Fruit fly (Drosophila melanogaster) whole organism, embryonic: Measurements from ENCODE around the gene CG10638.

Source experiments
- CG10979 ChIP-seq: fragments of 200-800 bp; sonication (Bioruptor generic); optimal IDR thresholded peaks from 2 replicates; lab custom pipeline; 2018; ENCODE audit warnings: missing biosample characterization, mild to moderate bottlenecking, missing genetic modification characterization, moderate library complexity
- CG11093 ChIP-seq: fragments of 200-800 bp; sonication (Bioruptor generic); IDR thresholded peaks from 3 replicates; pipeline ENCODE4 v1.3.6; 2022; ENCODE audit warnings: missing biosample characterization, missing genetic modification characterization
- CG11456 ChIP-seq: fragments of 200-800 bp; sonication (Bioruptor generic); IDR thresholded peaks from 3 replicates; pipeline ENCODE4 v1.3.6; 2022; ENCODE audit warnings: missing biosample characterization, missing genetic modification characterization
- CG12391 ChIP-seq: fragments of 200-800 bp; sonication (Bioruptor generic); optimal IDR thresholded peaks from 3 replicates; lab custom pipeline; 2018; ENCODE audit warnings: missing biosample characterization, mild to moderate bottlenecking, missing genetic modification characterization, moderate library complexity
- CG12769 ChIP-seq: fragments of 200-800 bp; sonication (Bioruptor generic); optimal IDR thresholded peaks from 2 replicates; lab custom pipeline; 2019; ENCODE audit warnings: missing biosample characterization, mild to moderate bottlenecking, missing genetic modification characterization, moderate library complexity
- CG15479 ChIP-seq: fragments of 200-800 bp; sonication (Bioruptor generic); optimal IDR thresholded peaks from 3 replicates; lab custom pipeline; 2019; ENCODE audit warnings: missing biosample characterization, mild to moderate bottlenecking, missing genetic modification characterization, moderate library complexity
- CG17829 ChIP-seq: fragments of 200-800 bp; optimal IDR thresholded peaks from 2 replicates; lab custom pipeline; 2019; ENCODE audit warnings: missing biosample characterization, mild to moderate bottlenecking, missing genetic modification characterization, moderate library complexity
- CG1792 ChIP-seq: fragments of 200-800 bp; sonication (Bioruptor generic); optimal IDR thresholded peaks from 2 replicates; lab custom pipeline; 2016; ENCODE audit warnings: missing biosample characterization, missing genetic modification characterization
- CG18011 ChIP-seq: fragments of 200-800 bp; sonication (Bioruptor generic); optimal IDR thresholded peaks from 2 replicates; lab custom pipeline; 2017; ENCODE audit warnings: missing biosample characterization, missing genetic modification characterization, mild to moderate bottlenecking, moderate library complexity, missing genotype
- CG18262 ChIP-seq: fragments of 200-800 bp; optimal IDR thresholded peaks from 3 replicates; lab custom pipeline; 2019; ENCODE audit warnings: missing biosample characterization, mild to moderate bottlenecking, missing genetic modification characterization, moderate library complexity
- CG2712 ChIP-seq: fragments of 200-800 bp; optimal IDR thresholded peaks from 3 replicates; lab custom pipeline; 2019; ENCODE audit warnings: missing biosample characterization, mild to moderate bottlenecking, missing genetic modification characterization, moderate library complexity
- CG32532 ChIP-seq: fragments of 200-800 bp; sonication (Bioruptor generic); IDR thresholded peaks from 2 replicates; pipeline ENCODE4 v1.3.6; 2022; ENCODE audit warnings: missing biosample characterization, missing genetic modification characterization
- CG33557 ChIP-seq: fragments of 200-800 bp; sonication (Bioruptor generic); optimal IDR thresholded peaks from 2 replicates; lab custom pipeline; 2019; ENCODE audit warnings: missing biosample characterization, mild to moderate bottlenecking, missing genetic modification characterization, moderate library complexity
- CG4404 ChIP-seq: fragments of 200-800 bp; sonication (Bioruptor generic); IDR thresholded peaks from 2 replicates; pipeline ENCODE4 v1.3.6; 2022; ENCODE audit warnings: missing biosample characterization, missing genetic modification characterization
- CG8359 ChIP-seq: fragments of 200-800 bp; sonication (Bioruptor generic); optimal IDR thresholded peaks from 2 replicates; lab custom pipeline; 2017; ENCODE audit warnings: missing biosample characterization, mild to moderate bottlenecking, missing genetic modification characterization, borderline replicate concordance
- CG8478 ChIP-seq: fragments of >200 bp; optimal IDR thresholded peaks from 2 replicates; lab custom pipeline; 2018
- D ChIP-seq, 2 experiments: fragments of 200-800 bp in 1 of 2; fragments of >200 bp in 1 of 2; sonication (Bioruptor generic) in 1 of 2; optimal IDR thresholded peaks; 2 replicates in 1 of 2; 3 replicates in 1 of 2; lab custom pipeline; 2017; ENCODE audit warnings: mild to moderate bottlenecking in 1 of 2, missing biosample characterization in 1 of 2, missing genetic modification characterization in 1 of 2, missing genetic modification reagents in 1 of 2
- Dbx ChIP-seq: fragments of 200-800 bp; sonication (Bioruptor generic); IDR thresholded peaks from 3 replicates; pipeline ENCODE4 v1.3.6; 2022; ENCODE audit warnings: missing biosample characterization, missing genetic modification characterization
- Dip3 ChIP-seq: fragments of 200-800 bp; sonication (Bioruptor generic); optimal IDR thresholded peaks from 3 replicates; lab custom pipeline; 2016; ENCODE audit warnings: missing biosample characterization, missing genetic modification characterization
- Ets65A ChIP-seq: fragments of 200-800 bp; sonication (Bioruptor generic); peaks from one replicate; lab custom pipeline; 2016; ENCODE audit warnings: missing biosample characterization, missing genetic modification characterization
- Fer1 ChIP-seq: fragments of 200-800 bp; sonication (Bioruptor generic); optimal IDR thresholded peaks from 2 replicates; lab custom pipeline; 2017; ENCODE audit warnings: missing biosample characterization, mild to moderate bottlenecking, missing genetic modification characterization
- HmgZ ChIP-seq: fragments of 200-800 bp; sonication (Bioruptor generic); optimal IDR thresholded peaks from 2 replicates; lab custom pipeline; 2018; ENCODE audit warnings: missing biosample characterization, mild to moderate bottlenecking, missing genetic modification characterization
- Hr51 ChIP-seq, 2 experiments: fragments of 200-800 bp; sonication (Bioruptor generic); optimal IDR thresholded peaks; 2 replicates in 1 of 2; 3 replicates in 1 of 2; lab custom pipeline; 2016 to 2018; ENCODE audit warnings: missing biosample characterization in 2 of 2, missing genetic modification characterization in 2 of 2, mild to moderate bottlenecking in 1 of 2, moderate library complexity in 1 of 2
- Lhr ChIP-seq: fragments of 200-800 bp; sonication (Bioruptor generic); optimal IDR thresholded peaks from 3 replicates; lab custom pipeline; 2017; ENCODE audit warnings: mild to moderate bottlenecking, missing biosample characterization, missing genetic modification reagents, missing genetic modification characterization
- Med ChIP-seq: fragments of 200-800 bp; sonication (Bioruptor generic); peaks from one replicate; lab custom pipeline; 2016; ENCODE audit warnings: missing biosample characterization, missing genetic modification characterization, mild to moderate bottlenecking, inconsistent platforms, moderate library complexity
- Neu2 ChIP-seq: fragments of 200-800 bp; sonication (Bioruptor generic); optimal IDR thresholded peaks from 3 replicates; lab custom pipeline; 2016; ENCODE audit warnings: missing biosample characterization, missing genetic modification characterization, borderline replicate concordance
- Tbp ChIP-seq: fragments of >200 bp; optimal IDR thresholded peaks from 2 replicates; lab custom pipeline; 2018; ENCODE audit warnings: missing biosample characterization, missing genetic modification characterization
- abd-A ChIP-seq: fragments of 200-800 bp; sonication (Bioruptor generic); optimal IDR thresholded peaks from 3 replicates; lab custom pipeline; 2019; ENCODE audit warnings: missing biosample characterization, mild to moderate bottlenecking, missing genetic modification characterization, moderate library complexity
- bab2 ChIP-seq: fragments of 200-800 bp; sonication (Bioruptor generic); optimal IDR thresholded peaks from 2 replicates; lab custom pipeline; 2016; ENCODE audit warnings: missing biosample characterization, missing genetic modification characterization
- cg ChIP-seq: fragments of 200-800 bp; sonication (Bioruptor generic); optimal IDR thresholded peaks from 3 replicates; lab custom pipeline; 2019; ENCODE audit warnings: missing biosample characterization, mild to moderate bottlenecking, missing genetic modification characterization, moderate library complexity
- ci ChIP-seq: fragments of 200-800 bp; sonication (Bioruptor generic); IDR thresholded peaks from 3 replicates; pipeline ENCODE4 v1.3.6; 2022; ENCODE audit warnings: missing biosample characterization, missing genetic modification characterization
- cwo ChIP-seq: fragments of 200-800 bp; sonication (Bioruptor generic); optimal IDR thresholded peaks from 3 replicates; lab custom pipeline; 2017; ENCODE audit warnings: missing biosample characterization, missing genetic modification characterization, mild to moderate bottlenecking, moderate library complexity, missing genetic modification reagents
- da ChIP-seq: fragments of 200-800 bp; sonication (Bioruptor generic); optimal IDR thresholded peaks from 2 replicates; lab custom pipeline; 2016; ENCODE audit warnings: missing biosample characterization, missing genetic modification characterization
- gcm2 ChIP-seq: fragments of 200-800 bp; sonication (Bioruptor generic); optimal IDR thresholded peaks from 2 replicates; lab custom pipeline; 2016; ENCODE audit warnings: missing biosample characterization, missing genetic modification characterization
- gfzf ChIP-seq: fragments of 200-800 bp; sonication (Bioruptor generic); optimal IDR thresholded peaks from 2 replicates; lab custom pipeline; 2016; ENCODE audit warnings: missing biosample characterization, mild to moderate bottlenecking, missing genetic modification characterization, moderate library complexity
- grau ChIP-seq: fragments of 200-800 bp; optimal IDR thresholded peaks from 3 replicates; lab custom pipeline; 2019; ENCODE audit warnings: missing biosample characterization, mild to moderate bottlenecking, missing genetic modification characterization, moderate library complexity
- ind ChIP-seq: fragments of 200-800 bp; sonication (Bioruptor generic); optimal IDR thresholded peaks from 3 replicates; lab custom pipeline; 2016; ENCODE audit warnings: missing biosample characterization, missing genetic modification characterization
- jumu ChIP-seq: fragments of 200-800 bp; sonication (Bioruptor generic); optimal IDR thresholded peaks from 3 replicates; lab custom pipeline; 2016; ENCODE audit warnings: missing biosample characterization, missing genetic modification characterization
- kni ChIP-seq: fragments of 200-800 bp; sonication (Bioruptor generic); optimal IDR thresholded peaks from 3 replicates; lab custom pipeline; 2017; ENCODE audit warnings: mild to moderate bottlenecking, missing biosample characterization, missing genetic modification reagents, missing genetic modification characterization
- luna ChIP-seq: fragments of 200-800 bp; sonication (Bioruptor generic); optimal IDR thresholded peaks from 2 replicates; lab custom pipeline; 2016; ENCODE audit warnings: missing biosample characterization, missing genetic modification characterization
- mirr ChIP-seq: fragments of 200-800 bp; sonication (Bioruptor generic); optimal IDR thresholded peaks from 3 replicates; lab custom pipeline; 2018; ENCODE audit warnings: missing biosample characterization, mild to moderate bottlenecking, missing genetic modification characterization
- phol ChIP-seq: fragments of 200-800 bp; sonication (Bioruptor generic); optimal IDR thresholded peaks from 3 replicates; lab custom pipeline; 2018; ENCODE audit warnings: missing biosample characterization, mild to moderate bottlenecking, missing genetic modification characterization, moderate library complexity
- prd ChIP-seq, 3 experiments: fragments of >200 bp in 2 of 3; fragments of 200-800 bp in 1 of 3; sonication (Bioruptor generic) in 1 of 3; optimal IDR thresholded peaks in 2 of 3; IDR thresholded peaks in 1 of 3; 2 replicates in 2 of 3; 3 replicates in 1 of 3; pipeline versions ENCODE4 v1.3.6 to Lab custom; 2017 to 2022; ENCODE audit warnings: missing biosample characterization in 1 of 3, missing genetic modification characterization in 1 of 3
- schlank ChIP-seq: fragments of 200-800 bp; sonication (Bioruptor generic); optimal IDR thresholded peaks from 2 replicates; lab custom pipeline; 2018; ENCODE audit warnings: missing biosample characterization, mild to moderate bottlenecking, missing genetic modification characterization
- sens ChIP-seq: fragments of 200-800 bp; sonication (Bioruptor generic); peaks from one replicate; lab custom pipeline; 2016; ENCODE audit warnings: missing biosample characterization, missing genetic modification characterization
- tio ChIP-seq: fragments of 200-800 bp; sonication (Bioruptor generic); optimal IDR thresholded peaks from 2 replicates; lab custom pipeline; 2017; ENCODE audit warnings: missing biosample characterization, missing genetic modification characterization, inconsistent platforms
- zen ChIP-seq: fragments of 200-800 bp; sonication (Bioruptor generic); optimal IDR thresholded peaks from 3 replicates; lab custom pipeline; 2018; ENCODE audit warnings: missing biosample characterization, mild to moderate bottlenecking, missing genetic modification characterization, moderate library complexity
- zen2 ChIP-seq: fragments of 200-800 bp; sonication (Bioruptor generic); IDR thresholded peaks from 3 replicates; pipeline ENCODE4 v1.3.6; 2022; ENCODE audit warnings: missing biosample characterization, missing genetic modification characterization; ENCODE audit not compliant: partially characterized antibody

The CG10638 gene

DNA sequence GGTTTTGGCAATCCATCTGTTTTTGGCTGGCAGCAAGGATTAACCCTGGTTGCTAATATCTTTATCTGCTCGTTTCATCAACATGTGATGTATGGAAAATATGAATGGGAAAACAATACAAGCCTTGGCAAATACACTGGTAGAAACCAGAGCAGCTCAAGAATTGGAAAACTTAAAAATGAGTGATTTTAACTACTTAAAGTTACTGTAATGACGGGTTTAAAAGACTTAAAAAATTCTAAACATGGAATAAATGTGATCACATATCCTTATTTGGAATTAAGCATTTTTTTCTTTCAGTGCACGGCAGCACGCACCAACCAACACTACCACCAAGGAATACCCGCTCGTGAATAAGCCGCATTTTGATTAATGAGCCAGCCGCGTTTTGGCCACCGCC is 35.9 kb downstream of the CG10638 start:
- TF ChIP-seq CG11456 (GFP tag; lab: Robert Waterston, UW) (no peak), phol (tag; lab: Kevin White, UChicago) (peak; percentile 7), zen (tag; lab: Kevin White, UChicago) (peak; percentile 70), CG10979 (tag; lab: Kevin White, UChicago) (peak; percentile 26), CG4404 (GFP tag; lab: Robert Waterston, UW) (peak; percentile 14; the same call in 1 of the 2 replicates), CG18262 (tag; lab: Kevin White, UChicago) (peak; percentile 10), CG2712 (tag; lab: Kevin White, UChicago) (peak; percentile 5), CG18011 (no peak), sens (GFP tag; lab: Kevin White, UChicago) (peak; percentile 77), prd (optimal IDR thresholded peaks at IDR 0.05; lab: Kevin White, UChicago) (no peak), prd (GFP tag; IDR thresholded peaks at IDR 0.05; lab: Robert Waterston, UW) (peak; percentile 69; the same call in 2 of the 3 replicates)

DNA sequence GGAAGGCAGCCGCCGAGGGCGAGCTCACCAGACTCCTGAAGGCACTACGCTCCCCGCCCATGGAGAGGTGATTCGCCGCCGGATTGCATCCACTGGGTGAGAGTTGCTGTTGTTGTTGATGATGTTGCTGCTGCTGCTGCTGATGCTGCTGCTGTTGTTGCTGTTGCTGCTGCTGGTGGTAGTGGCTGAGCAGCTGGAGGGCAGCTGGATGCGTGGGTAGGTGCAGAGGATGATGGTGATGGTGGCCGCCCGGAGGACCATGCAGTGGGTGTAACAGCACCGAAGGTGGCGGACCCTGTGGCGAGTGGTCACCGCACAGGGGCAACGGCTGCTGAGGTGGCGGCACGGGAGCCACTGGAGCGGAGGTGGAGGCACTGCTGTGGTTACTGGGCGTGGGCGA is 37.5 kb downstream of the CG10638 start:
- 0 out of 3 replicates have a peak, but pooled peaks have one; percentile 13 for TF ChIP-seq CG11093 (GFP tag; lab: Robert Waterston, UW)
- TF ChIP-seq CG12769 (tag; lab: Kevin White, UChicago) = no peak
- TF ChIP-seq Lhr = no peak
- TF ChIP-seq ci (GFP tag; lab: Robert Waterston, UW) = no peak
- peak; percentile 23 for TF ChIP-seq Med (GFP tag; lab: Kevin White, UChicago)
- no peak for TF ChIP-seq CG8359 (GFP tag; lab: Kevin White, UChicago)
- TF ChIP-seq bab2 (GFP tag; lab: Kevin White, UChicago) = no peak
- peak; percentile 71 for TF ChIP-seq CG8478 (lab: Kevin White, UChicago)
- no peak for TF ChIP-seq cg (GFP tag; lab: Kevin White, UChicago)
- 0 out of 3 replicates have a peak, but pooled peaks have one; percentile 21 for TF ChIP-seq Dbx
- no peak for TF ChIP-seq CG12391 (tag; lab: Kevin White, UChicago)
- TF ChIP-seq CG15479 (GFP tag; lab: Kevin White, UChicago) = no peak
- no peak for TF ChIP-seq ind (GFP tag; lab: Kevin White, UChicago)
- no peak for TF ChIP-seq Tbp
- no peak for TF ChIP-seq schlank
- TF ChIP-seq CG17829 (tag; lab: Kevin White, UChicago) = no peak
- peak; percentile 81 for TF ChIP-seq Ets65A (GFP tag; lab: Kevin White, UChicago)
- TF ChIP-seq, all 482 proteins: peak for 5

DNA sequence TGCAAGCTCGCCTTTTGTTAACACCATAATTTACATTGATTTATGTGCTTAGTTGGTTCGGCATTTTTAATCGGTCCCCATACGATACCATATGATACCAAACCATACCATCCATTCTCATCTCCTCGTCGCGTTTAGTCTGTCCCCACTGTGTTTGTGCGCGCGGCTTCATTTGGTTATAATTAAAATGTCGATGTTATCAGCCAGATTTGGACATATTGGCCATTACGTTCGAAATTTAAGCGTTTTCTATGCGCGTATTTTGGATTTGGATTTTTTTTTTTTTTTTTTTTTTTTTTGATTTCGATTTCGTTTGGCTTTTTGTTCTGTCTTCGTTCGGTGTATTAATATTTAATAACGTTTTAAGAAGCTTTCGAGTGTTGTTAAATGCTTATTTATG is 39.2 kb downstream of the CG10638 start:
- TF ChIP-seq CG32532 (GFP tag; lab: Robert Waterston, UW) (no peak), mirr (GFP tag; lab: Kevin White, UChicago) (no peak), D (optimal IDR thresholded peaks at IDR 0.05; lab: Kevin White, UChicago) (no peak), D (GFP tag; optimal IDR thresholded peaks at IDR 0.05; lab: Kevin White, UChicago) (no peak), da (no peak), jumu (GFP tag; lab: Kevin White, UChicago) (no peak), zen2 (GFP tag; lab: Robert Waterston, UW) (no peak), gcm2 (GFP tag; lab: Kevin White, UChicago) (no peak), kni (peak; percentile 10), Neu2 (no peak), Dip3 (GFP tag; lab: Kevin White, UChicago) (no peak), tio (no peak), CG1792 (GFP tag; lab: Kevin White, UChicago) (no peak), gfzf (GFP tag; lab: Kevin White, UChicago) (no peak), Fer1 (GFP tag; lab: Kevin White, UChicago) (no peak), grau (tag; lab: Kevin White, UChicago) (peak; percentile 80), CG33557 (GFP tag; lab: Kevin White, UChicago) (no peak), cwo (GFP tag; lab: Kevin White, UChicago) (no peak), abd-A (tag; lab: Kevin White, UChicago) (peak; percentile 97), Hr51 (GFP tag; optimal IDR thresholded peaks at IDR 0.05; lab: Kevin White, UChicago) (no peak), luna (no peak), HmgZ (no peak)
